Fruit fly (Drosophila melanogaster) whole organism, embryonic: ENCODE data around the gene AhcyL1.

Experiments
- Abd-B ChIP-seq: fragments of 200-800 bp; sonication (Bioruptor generic); optimal IDR thresholded peaks from 2 replicates; lab custom pipeline; 2018; ENCODE audit warnings: missing biosample characterization, mild to moderate bottlenecking, missing genetic modification characterization, moderate library complexity
- Atf6 ChIP-seq: fragments of 200-800 bp; sonication (Bioruptor generic); IDR thresholded peaks from 2 replicates; pipeline ENCODE4 v1.3.6; 2022; ENCODE audit warnings: missing biosample characterization, missing genetic modification characterization
- Awh ChIP-seq: fragments of 200-800 bp; sonication (Bioruptor generic); IDR thresholded peaks from 2 replicates; pipeline ENCODE4, ENCODE4 v1.3.6; 2022; ENCODE audit warnings: missing biosample characterization, missing genetic modification characterization
- Bdp1 ChIP-seq: fragments of 200-800 bp; sonication (Bioruptor generic); optimal IDR thresholded peaks from 3 replicates; lab custom pipeline; 2016; ENCODE audit warnings: missing biosample characterization, missing genetic modification characterization
- Bteb2 ChIP-seq: fragments of 200-800 bp; sonication (Bioruptor generic); optimal IDR thresholded peaks from 2 replicates; lab custom pipeline; 2016; ENCODE audit warnings: missing biosample characterization, missing genetic modification characterization
- CG11695 ChIP-seq: fragments of 200-800 bp; sonication (Bioruptor generic); IDR thresholded peaks from 3 replicates; pipeline ENCODE4 v1.3.6; 2022; ENCODE audit warnings: missing biosample characterization, missing genetic modification characterization
- CG13424 ChIP-seq: fragments of 200-800 bp; sonication (Bioruptor generic); optimal IDR thresholded peaks from 2 replicates; lab custom pipeline; 2019; ENCODE audit warnings: missing biosample characterization, mild to moderate bottlenecking, missing genetic modification characterization, moderate library complexity
- CG17328 ChIP-seq: fragments of 200-800 bp; sonication (Bioruptor generic); IDR thresholded peaks from 2 replicates; pipeline ENCODE4 v1.3.6; 2022; ENCODE audit warnings: missing biosample characterization, missing genetic modification characterization
- CG17359 ChIP-seq: fragments of 200-800 bp; sonication (Bioruptor generic); optimal IDR thresholded peaks from 3 replicates; lab custom pipeline; 2018; ENCODE audit warnings: missing biosample characterization, mild to moderate bottlenecking, missing genetic modification characterization, moderate library complexity
- CG31441 ChIP-seq: fragments of 200-800 bp; sonication (Bioruptor generic); IDR thresholded peaks from 2 replicates; pipeline ENCODE4 v1.3.6; 2022; ENCODE audit warnings: missing biosample characterization, missing genetic modification characterization
- CG32767 ChIP-seq: fragments of 200-800 bp; sonication (Bioruptor generic); IDR thresholded peaks from 2 replicates; pipeline ENCODE4 v1.3.6; 2022; ENCODE audit warnings: missing biosample characterization, missing genetic modification characterization
- CG3407 ChIP-seq: fragments of 200-800 bp; sonication (Bioruptor generic); optimal IDR thresholded peaks from 2 replicates; lab custom pipeline; 2018; ENCODE audit warnings: missing biosample characterization, mild to moderate bottlenecking, missing genetic modification characterization
- CG43689 ChIP-seq: fragments of 200-800 bp; sonication (Bioruptor generic); IDR thresholded peaks from 2 replicates; pipeline ENCODE4 v1.3.6; 2022; ENCODE audit warnings: missing biosample characterization, missing genetic modification characterization
- CG6272 ChIP-seq: fragments of 200-800 bp; sonication (Bioruptor generic); IDR thresholded peaks from 2 replicates; pipeline ENCODE4 v1.3.6; 2022; ENCODE audit warnings: missing biosample characterization, missing genetic modification characterization
- CG7928 ChIP-seq: fragments of 200-800 bp; sonication (Bioruptor generic); optimal IDR thresholded peaks from 2 replicates; lab custom pipeline; 2017; ENCODE audit warnings: missing biosample characterization, mild to moderate bottlenecking, missing genetic modification characterization
- CG9797 ChIP-seq: fragments of 200-800 bp; sonication (Bioruptor generic); optimal IDR thresholded peaks from 3 replicates; lab custom pipeline; 2018; ENCODE audit warnings: missing biosample characterization, mild to moderate bottlenecking, missing genetic modification characterization
- CTCF ChIP-seq: fragments of 200-800 bp; sonication (Bioruptor generic); optimal IDR thresholded peaks from 2 replicates; lab custom pipeline; 2017; ENCODE audit warnings: missing biosample characterization, mild to moderate bottlenecking, missing genetic modification characterization, moderate library complexity
- CrebB ChIP-seq: fragments of 200-800 bp; sonication (Bioruptor generic); optimal IDR thresholded peaks from 3 replicates; lab custom pipeline; 2018; ENCODE audit warnings: missing biosample characterization, mild to moderate bottlenecking, missing genetic modification characterization
- D19A ChIP-seq: fragments of 200-800 bp; optimal IDR thresholded peaks from 3 replicates; lab custom pipeline; 2019; ENCODE audit warnings: missing biosample characterization, mild to moderate bottlenecking, missing genetic modification characterization, moderate library complexity
- E2f2 ChIP-seq: fragments of 200-800 bp; sonication (Bioruptor generic); IDR thresholded peaks from 2 replicates; pipeline ENCODE4 v1.3.6; 2022; ENCODE audit warnings: missing biosample characterization, missing genetic modification characterization
- Fer1 ChIP-seq: fragments of 200-800 bp; sonication (Bioruptor generic); optimal IDR thresholded peaks from 2 replicates; lab custom pipeline; 2017; ENCODE audit warnings: missing biosample characterization, mild to moderate bottlenecking, missing genetic modification characterization
- Hand ChIP-seq: fragments of 200-800 bp; sonication (Bioruptor generic); optimal IDR thresholded peaks from 2 replicates; lab custom pipeline; 2017; ENCODE audit warnings: mild to moderate bottlenecking, missing biosample characterization, missing genetic modification reagents, missing genetic modification characterization
- Hr39 ChIP-seq: fragments of >200 bp; optimal IDR thresholded peaks from 2 replicates; lab custom pipeline; 2017
- NC2α ChIP-seq: fragments of 200-800 bp; sonication (Bioruptor generic); optimal IDR thresholded peaks from 2 replicates; lab custom pipeline; 2016; ENCODE audit warnings: missing biosample characterization, missing genetic modification characterization
- Oaz ChIP-seq: fragments of 200-800 bp; sonication (Bioruptor generic); IDR thresholded peaks from 2 replicates; pipeline ENCODE4 v1.3.6; 2022; ENCODE audit warnings: missing biosample characterization, missing genetic modification characterization
- Sox102F ChIP-seq: fragments of 200-800 bp; sonication (Bioruptor generic); optimal IDR thresholded peaks from 2 replicates; lab custom pipeline; 2018; ENCODE audit warnings: missing biosample characterization, mild to moderate bottlenecking, missing genetic modification characterization, moderate library complexity
- Sry-β ChIP-seq: fragments of 200-800 bp; sonication (Bioruptor generic); optimal IDR thresholded peaks from 2 replicates; lab custom pipeline; 2018; ENCODE audit warnings: missing biosample characterization, mild to moderate bottlenecking, missing genetic modification characterization, moderate library complexity
- Xrp1 ChIP-seq: fragments of 200-800 bp; sonication (Bioruptor generic); IDR thresholded peaks from 2 replicates; pipeline ENCODE4 v1.3.6; 2022; ENCODE audit warnings: missing biosample characterization, missing genetic modification characterization
- ac ChIP-seq: fragments of 200-800 bp; sonication (Bioruptor generic); optimal IDR thresholded peaks from 3 replicates; lab custom pipeline; 2017; ENCODE audit warnings: missing biosample characterization, mild to moderate bottlenecking, missing genetic modification characterization
- ash1 ChIP-seq: fragments of 200-800 bp; sonication (Bioruptor generic); optimal IDR thresholded peaks from 2 replicates; lab custom pipeline; 2018; ENCODE audit warnings: missing biosample characterization, mild to moderate bottlenecking, missing genetic modification characterization
- bab2 ChIP-seq: fragments of 200-800 bp; sonication (Bioruptor generic); optimal IDR thresholded peaks from 2 replicates; lab custom pipeline; 2016; ENCODE audit warnings: missing biosample characterization, missing genetic modification characterization
- caup ChIP-seq: fragments of 200-800 bp; sonication (Bioruptor generic); optimal IDR thresholded peaks from 3 replicates; lab custom pipeline; 2017; ENCODE audit warnings: missing biosample characterization, mild to moderate bottlenecking, missing genetic modification characterization, moderate library complexity; ENCODE audit not compliant: severe bottlenecking
- chn ChIP-seq: fragments of 200-800 bp; sonication (Bioruptor generic); optimal IDR thresholded peaks from 2 replicates; lab custom pipeline; 2016; ENCODE audit warnings: missing biosample characterization, missing genetic modification characterization
- dmrt11E ChIP-seq: fragments of 200-800 bp; sonication (Bioruptor generic); optimal IDR thresholded peaks from 3 replicates; lab custom pipeline; 2018; ENCODE audit warnings: missing biosample characterization, mild to moderate bottlenecking, missing genetic modification characterization, moderate library complexity
- dysf ChIP-seq: fragments of 200-800 bp; sonication (Bioruptor generic); IDR thresholded peaks from 3 replicates; pipeline ENCODE4 v1.3.6; 2022; ENCODE audit warnings: missing biosample characterization, missing genetic modification characterization
- exex ChIP-seq: fragments of 200-800 bp; sonication (Bioruptor generic); optimal IDR thresholded peaks from 4 replicates; lab custom pipeline; 2018; ENCODE audit warnings: missing biosample characterization, mild to moderate bottlenecking, missing genetic modification characterization, moderate library complexity
- fd3F ChIP-seq: fragments of 200-800 bp; sonication (Bioruptor generic); optimal IDR thresholded peaks from 2 replicates; lab custom pipeline; 2018; ENCODE audit warnings: missing biosample characterization, mild to moderate bottlenecking, missing genetic modification characterization, moderate library complexity
- gcm2 ChIP-seq: fragments of 200-800 bp; sonication (Bioruptor generic); optimal IDR thresholded peaks from 2 replicates; lab custom pipeline; 2016; ENCODE audit warnings: missing biosample characterization, missing genetic modification characterization
- ind ChIP-seq: fragments of 200-800 bp; sonication (Bioruptor generic); optimal IDR thresholded peaks from 3 replicates; lab custom pipeline; 2016; ENCODE audit warnings: missing biosample characterization, missing genetic modification characterization
- insv ChIP-seq, 2 experiments: fragments of 200-800 bp; sonication (Bioruptor generic); optimal IDR thresholded peaks; 3 replicates each; lab custom pipeline; 2016 to 2018; ENCODE audit warnings: missing biosample characterization in 2 of 2, missing genetic modification characterization in 2 of 2
- lola ChIP-seq, 3 experiments: fragments of >200 bp in 2 of 3; fragments of 200-800 bp in 1 of 3; sonication (Bioruptor generic) in 1 of 3; optimal IDR thresholded peaks; 2 replicates each; lab custom pipeline; 2017 to 2019; ENCODE audit warnings: missing biosample characterization in 3 of 3, missing genetic modification characterization in 3 of 3, mild to moderate bottlenecking in 1 of 3, moderate library complexity in 1 of 3
- pan ChIP-seq, 4 experiments: fragments of >200 bp in 3 of 4; fragments of 200-800 bp in 1 of 4; sonication (Bioruptor generic) in 1 of 4; optimal IDR thresholded peaks in 3 of 4; IDR thresholded peaks in 1 of 4; 2 replicates each; pipeline versions ENCODE4 v1.3.6 to Lab custom; 2017 to 2022; ENCODE audit warnings: missing biosample characterization in 2 of 4, missing genetic modification characterization in 2 of 4, mixed read lengths in 1 of 4
- pb ChIP-seq: fragments of 200-800 bp; sonication (Bioruptor generic); optimal IDR thresholded peaks from 3 replicates; lab custom pipeline; 2016; ENCODE audit warnings: missing biosample characterization, missing genetic modification characterization
- pzg ChIP-seq: fragments of 200-800 bp; sonication (Bioruptor generic); optimal IDR thresholded peaks from 3 replicates; lab custom pipeline; 2018; ENCODE audit warnings: missing biosample characterization, mild to moderate bottlenecking, missing genetic modification characterization, moderate library complexity
- repo ChIP-seq: fragments of 200-800 bp; sonication (Bioruptor generic); optimal IDR thresholded peaks from 2 replicates; lab custom pipeline; 2016; ENCODE audit warnings: missing biosample characterization, missing genetic modification characterization
- schlank ChIP-seq: fragments of 200-800 bp; sonication (Bioruptor generic); optimal IDR thresholded peaks from 2 replicates; lab custom pipeline; 2018; ENCODE audit warnings: missing biosample characterization, mild to moderate bottlenecking, missing genetic modification characterization
- sim ChIP-seq: fragments of 200-800 bp; sonication (Bioruptor generic); IDR thresholded peaks from 2 replicates; pipeline ENCODE4 v1.3.6; 2022; ENCODE audit warnings: missing biosample characterization, missing genetic modification characterization
- sisA ChIP-seq: fragments of 200-800 bp; sonication (Bioruptor generic); IDR thresholded peaks from 2 replicates; pipeline ENCODE4 v1.3.6; 2022; ENCODE audit warnings: missing biosample characterization, missing genetic modification characterization
- slbo ChIP-seq: fragments of 200-800 bp; sonication (Bioruptor generic); IDR thresholded peaks from 2 replicates; pipeline ENCODE4 v1.3.6; 2022; ENCODE audit warnings: missing biosample characterization, missing genetic modification characterization
- sna ChIP-seq: fragments of 200-800 bp; sonication (Bioruptor generic); IDR thresholded peaks from 2 replicates; pipeline ENCODE4 v1.3.6; 2022; ENCODE audit warnings: missing biosample characterization, missing genetic modification characterization; ENCODE audit not compliant: partially characterized antibody
- zfh2 ChIP-seq: fragments of 200-800 bp; sonication (Bioruptor generic); optimal IDR thresholded peaks from 2 replicates; lab custom pipeline; 2016; ENCODE audit warnings: missing biosample characterization, missing genetic modification characterization

The AhcyL1 gene

dm6 chr3L:2781991-2782677, 10.0 kb upstream of the AhcyL1 start, which contains the start of gene Pgant6 (continued):
- TF ChIP-seq CG11695, result no peak
- no peak for TF ChIP-seq Sry-β (GFP tag; lab: Kevin White, UChicago)
- no peak for TF ChIP-seq Bdp1 (GFP tag; lab: Kevin White, UChicago)
- TF ChIP-seq Fer1 (GFP tag; lab: Kevin White, UChicago), result no peak
- no peak for TF ChIP-seq ind
- TF ChIP-seq caup (GFP tag; lab: Kevin White, UChicago), result no peak
- no peak for TF ChIP-seq Hr39 (lab: Kevin White, UChicago)
- no peak for TF ChIP-seq schlank (tag; lab: Kevin White, UChicago)
- TF ChIP-seq CG13424 (tag; lab: Kevin White, UChicago), result peak; percentile 9
- peak; percentile 19 for TF ChIP-seq zfh2 (GFP tag; lab: Kevin White, UChicago)
- no peak for TF ChIP-seq sna (GFP tag; lab: Robert Waterston, UW)
- TF ChIP-seq exex (tag; lab: Kevin White, UChicago), result peak; percentile 50
- no peak for TF ChIP-seq NC2α (GFP tag; lab: Kevin White, UChicago)
- TF ChIP-seq slbo (GFP tag; lab: Robert Waterston, UW), result peak; percentile 42; the same call in 1 of the 2 replicates
- no peak for TF ChIP-seq fd3F (GFP tag; lab: Kevin White, UChicago)
- no peak for TF ChIP-seq bab2 (GFP tag; lab: Kevin White, UChicago)
- no peak for TF ChIP-seq pb (GFP tag; lab: Kevin White, UChicago)
- TF ChIP-seq dysf (GFP tag; lab: Robert Waterston, UW), result no peak
- TF ChIP-seq CG43689 (GFP tag; lab: Robert Waterston, UW), result no peak
- no peak for TF ChIP-seq chn (GFP tag; lab: Kevin White, UChicago)
- no peak for TF ChIP-seq gcm2 (GFP tag; lab: Kevin White, UChicago)
- TF ChIP-seq CG7928 (GFP tag; lab: Kevin White, UChicago), result no peak
- TF ChIP-seq repo (GFP tag; lab: Kevin White, UChicago), result no peak
- no peak for TF ChIP-seq Hand
- TF ChIP-seq insv (GFP tag; optimal IDR thresholded peaks at IDR 0.05; lab: Kevin White, UChicago), result no peak
- TF ChIP-seq Abd-B (GFP tag; lab: Kevin White, UChicago), result no peak
- TF ChIP-seq ash1 (GFP tag; lab: Kevin White, UChicago), result no peak
- no peak for TF ChIP-seq D19A (tag; lab: Kevin White, UChicago)
- no peak for TF ChIP-seq CG17328 (GFP tag; lab: Robert Waterston, UW)
- no peak for TF ChIP-seq CG31441 (GFP tag; lab: Robert Waterston, UW)
- no peak for TF ChIP-seq CG9797 (GFP tag; lab: Kevin White, UChicago)
- peak; percentile 57 for TF ChIP-seq pzg (GFP tag; lab: Kevin White, UChicago)
- no peak for TF ChIP-seq CG17359 (tag; lab: Kevin White, UChicago)
- no peak for TF ChIP-seq lola (GFP tag; optimal IDR thresholded peaks at IDR 0.05; lab: Kevin White, UChicago)
- no peak for TF ChIP-seq Bteb2 (GFP tag; lab: Kevin White, UChicago)
- no peak for TF ChIP-seq Sox102F (GFP tag; lab: Kevin White, UChicago)
- TF ChIP-seq CTCF (GFP tag; lab: Kevin White, UChicago), result peak; percentile 3
- TF ChIP-seq CrebB (tag; lab: Kevin White, UChicago), result no peak
- TF ChIP-seq Oaz (GFP tag; lab: Robert Waterston, UW), result no peak
- peak; percentile 54 for TF ChIP-seq E2f2 (GFP tag; lab: Robert Waterston, UW)
- TF ChIP-seq sim (GFP tag; lab: Robert Waterston, UW), result no peak
- no peak for TF ChIP-seq Atf6 (GFP tag; lab: Robert Waterston, UW)
- TF ChIP-seq dmrt11E (tag; lab: Kevin White, UChicago), result no peak
- TF ChIP-seq pan (optimal IDR thresholded peaks at IDR 0.05; lab: Kevin White, UChicago), result no peak
- TF ChIP-seq pan (GFP tag; optimal IDR thresholded peaks at IDR 0.05 in 1 of 2, IDR thresholded peaks at IDR 0.05 in 1 of 2), result peak in 1 of 2 experiments; percentile 22
- TF ChIP-seq CG3407 (GFP tag; lab: Kevin White, UChicago), result no peak
- no peak for TF ChIP-seq CG32767 (GFP tag; lab: Robert Waterston, UW)
- no peak for TF ChIP-seq CG6272 (GFP tag; lab: Robert Waterston, UW)
- no peak for TF ChIP-seq Awh
- 0 out of 2 replicates have a peak, but pooled peaks have one; percentile 7 for TF ChIP-seq sisA (GFP tag; lab: Robert Waterston, UW)
- TF ChIP-seq ac, result no peak
- TF ChIP-seq Xrp1 (GFP tag; lab: Robert Waterston, UW), result no peak; the same call in 1 of the 2 replicates
